Fruit fly (Drosophila melanogaster): ENCODE measurements around the gene mldr.

DNA sequence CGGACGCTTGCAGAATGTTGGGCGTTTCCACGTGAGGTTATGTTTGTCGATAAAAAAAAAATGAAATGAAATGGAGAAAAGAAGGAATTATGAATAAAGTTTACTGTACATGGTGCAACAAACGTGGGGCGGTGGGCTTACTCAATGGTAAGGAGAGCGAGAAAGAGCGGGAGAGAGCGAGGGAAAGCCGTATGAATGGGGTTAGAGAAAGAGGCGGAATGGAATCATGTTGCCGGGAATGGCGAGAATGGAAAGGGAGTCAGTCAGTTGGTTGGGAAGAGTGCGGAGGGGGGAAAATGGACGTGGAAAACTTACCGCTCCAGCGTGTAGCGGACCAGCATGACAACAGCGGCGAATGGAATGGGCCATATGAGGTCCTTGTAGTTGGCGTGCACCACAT, 25.0 kb upstream of the mldr start:
- peak; percentile 60 for TF ChIP-seq pad (GFP tag; optimal IDR thresholded peaks at IDR 0.05)
- TF ChIP-seq Crg-1 (GFP tag; optimal IDR thresholded peaks at IDR 0.05): no peak
- TF ChIP-seq cic (GFP tag; optimal IDR thresholded peaks at IDR 0.05): no peak
- TF ChIP-seq CG7045 (GFP tag; optimal IDR thresholded peaks at IDR 0.05): no peak
- no peak for TF ChIP-seq cnc (optimal IDR thresholded peaks at IDR 0.05)
- TF ChIP-seq CG12768 (GFP tag; optimal IDR thresholded peaks at IDR 0.05): no peak
- no peak for TF ChIP-seq Clk (GFP tag; optimal IDR thresholded peaks at IDR 0.05)
- no peak for TF ChIP-seq CG11617 (GFP tag; optimal IDR thresholded peaks at IDR 0.05)
- no peak for TF ChIP-seq toe (GFP tag; optimal IDR thresholded peaks at IDR 0.05)
- TF ChIP-seq kay (GFP tag; ENCODE audit: borderline replicate concordance): no peak
- no peak for TF ChIP-seq Mnt (GFP tag; optimal IDR thresholded peaks at IDR 0.05)

Data from whole organism, adult.